Worm (Caenorhabditis elegans): Measurements from ENCODE around the gene srg-47.

DNA sequence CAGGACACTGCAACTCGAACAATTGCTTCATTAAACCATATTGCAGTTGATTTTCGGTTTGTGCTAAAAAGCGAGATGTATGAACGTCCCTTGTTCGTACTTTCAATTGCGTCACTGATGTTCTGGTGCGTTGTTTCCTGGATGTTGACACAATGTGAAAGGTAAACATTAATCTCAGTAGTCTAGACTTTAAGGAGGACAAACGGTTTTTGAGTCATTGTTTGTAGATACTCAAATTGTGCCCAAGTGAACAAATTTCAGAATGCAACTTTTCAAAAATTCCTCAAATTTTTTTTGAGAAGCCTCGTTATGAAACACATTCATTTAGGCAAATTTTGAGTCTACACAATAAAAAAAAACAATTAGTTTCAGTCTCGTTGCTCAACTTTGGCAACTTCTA is 15.2 kb downstream of the srg-47 start:
- TF ChIP-seq nhr-23 (tag; optimal IDR thresholded peaks at IDR 0.05) (no peak), zag-1 (tag; optimal IDR thresholded peaks at IDR 0.05) (no peak), lsy-2 (tag; optimal IDR thresholded peaks at IDR 0.05) (no peak), ztf-4 (tag; optimal IDR thresholded peaks at IDR 0.05) (no peak)
